Fruit fly (Drosophila melanogaster) whole organism, adult: Measurements from ENCODE around the gene dah.

Source experiments
- CG1620 ChIP-seq: fragments of 200-800 bp; sonication (Bioruptor generic); optimal IDR thresholded peaks from 2 replicates; lab custom pipeline; 2016; ENCODE audit warnings: missing biosample characterization, missing genetic modification characterization
- CG7101 ChIP-seq: fragments of 200-800 bp; sonication (Bioruptor generic); optimal IDR thresholded peaks from 2 replicates; lab custom pipeline; 2018; ENCODE audit warnings: missing biosample characterization, mild to moderate bottlenecking, missing genetic modification characterization, moderate library complexity
- Clk ChIP-seq: fragments of 200-800 bp; sonication (Bioruptor generic); optimal IDR thresholded peaks from 2 replicates; lab custom pipeline; 2017; ENCODE audit warnings: missing biosample characterization, missing genetic modification characterization
- Mnt ChIP-seq: fragments of 200-800 bp; sonication (Bioruptor generic); optimal IDR thresholded peaks from 2 replicates; lab custom pipeline; 2016; ENCODE audit warnings: missing biosample characterization, mild to moderate bottlenecking, missing genetic modification characterization
- bab1 ChIP-seq: fragments of 200-800 bp; sonication (Bioruptor generic); optimal IDR thresholded peaks from 3 replicates; lab custom pipeline; 2019; ENCODE audit warnings: missing biosample characterization, mild to moderate bottlenecking, missing genetic modification characterization, moderate library complexity
- kay ChIP-seq: fragments of 200-800 bp; sonication (Bioruptor generic); peaks from one replicate; lab custom pipeline; 2016; ENCODE audit warnings: missing biosample characterization, missing genetic modification characterization, borderline replicate concordance

dm6 chrX:15320973-15321372 is 7.2 kb upstream of the dah start:
- TF ChIP-seq CG1620 (GFP tag; lab: Kevin White, UChicago) (no peak), bab1 (GFP tag; lab: Kevin White, UChicago) (no peak), Clk (no peak), kay (GFP tag; lab: Kevin White, UChicago) (no peak), Mnt (no peak), CG7101 (tag; lab: Kevin White, UChicago) (no peak)
